Worm (Caenorhabditis elegans) whole organism, mixed stage, embryonic: Measurements from ENCODE around the gene rpl-25.1.

ENCODE experiments used
- M03D4.4 ChIP-seq: sonication (generic microtip); optimal IDR thresholded peaks from 2 replicates; lab custom pipeline; 2017; ENCODE audit warnings: mild to moderate bottlenecking, missing genetic modification characterization, missing compliant biosample characterization
- bed-3 ChIP-seq: fragments of 200-800 bp; sonication (Bioruptor generic); optimal IDR thresholded peaks from 3 replicates; lab custom pipeline; 2018; ENCODE audit warnings: mild to moderate bottlenecking, missing genetic modification characterization, moderate library complexity, missing compliant biosample characterization
- blmp-1 ChIP-seq: fragments of 150-350 bp; optimal IDR thresholded peaks from 2 replicates; lab custom pipeline; 2014; ENCODE audit warnings: missing biosample characterization, missing genetic modification characterization
- ceh-39 ChIP-seq: fragments of 150-350 bp; optimal IDR thresholded peaks from 2 replicates; lab custom pipeline; 2014; ENCODE audit warnings: missing biosample characterization, missing genetic modification characterization
- ceh-43 ChIP-seq: fragments of 200-800 bp; sonication (Bioruptor generic); optimal IDR thresholded peaks from 2 replicates; lab custom pipeline; 2018; ENCODE audit warnings: mild to moderate bottlenecking, missing genetic modification characterization, moderate library complexity, missing compliant biosample characterization
- ces-1 ChIP-seq: fragments of 150-350 bp; optimal IDR thresholded peaks from 2 replicates; lab custom pipeline; 2014; ENCODE audit warnings: missing biosample characterization, missing genetic modification reagents, missing genetic modification characterization
- cnd-1 ChIP-seq: fragments of 200-800 bp; sonication (Bioruptor generic); optimal IDR thresholded peaks from 2 replicates; lab custom pipeline; 2018; ENCODE audit warnings: mild to moderate bottlenecking, missing genetic modification characterization, missing compliant biosample characterization
- drap-1 ChIP-seq: fragments of 200-800 bp; sonication (Bioruptor generic); optimal IDR thresholded peaks from 3 replicates; lab custom pipeline; 2018; ENCODE audit warnings: mild to moderate bottlenecking, missing genetic modification characterization, missing compliant biosample characterization
- elt-1 ChIP-seq: sonication (generic microtip); optimal IDR thresholded peaks from 2 replicates; lab custom pipeline; 2017; ENCODE audit warnings: missing genetic modification characterization, mild to moderate bottlenecking, missing compliant biosample characterization, antibody characterized with exemption, moderate library complexity, borderline replicate concordance; ENCODE audit not compliant: insufficient read depth
- elt-3 ChIP-seq: fragments of 150-350 bp; optimal IDR thresholded peaks from 2 replicates; lab custom pipeline; 2014; ENCODE audit warnings: missing biosample characterization, missing genetic modification characterization
- flh-1 ChIP-seq: fragments of 200-800 bp; sonication (Bioruptor generic); optimal IDR thresholded peaks from 2 replicates; lab custom pipeline; 2018; ENCODE audit warnings: mild to moderate bottlenecking, missing genetic modification characterization, moderate library complexity, missing compliant biosample characterization
- ham-2 ChIP-seq: fragments of 200-800 bp; sonication (Bioruptor generic); optimal IDR thresholded peaks from 2 replicates; lab custom pipeline; 2018; ENCODE audit warnings: mild to moderate bottlenecking, missing genetic modification characterization, missing compliant biosample characterization
- hlh-1 ChIP-seq: fragments of 150-350 bp; optimal IDR thresholded peaks from 2 replicates; lab custom pipeline; 2014; ENCODE audit warnings: missing biosample characterization, missing genetic modification reagents, missing genetic modification characterization
- lsy-2 ChIP-seq: fragments of 150-350 bp; optimal IDR thresholded peaks from 2 replicates; lab custom pipeline; 2014; ENCODE audit warnings: missing biosample characterization, missing genetic modification characterization
- mab-5 ChIP-seq: fragments of 150-350 bp; optimal IDR thresholded peaks from 2 replicates; lab custom pipeline; 2014; ENCODE audit warnings: missing biosample characterization, missing genetic modification characterization
- mep-1 ChIP-seq: fragments of 150-350 bp; optimal IDR thresholded peaks from 2 replicates; lab custom pipeline; 2017; ENCODE audit warnings: missing biosample characterization, missing genetic modification reagents, missing genetic modification characterization, inconsistent platforms
- mls-2 ChIP-seq: sonication (generic microtip); optimal IDR thresholded peaks from 2 replicates; lab custom pipeline; 2016; ENCODE audit warnings: mild to moderate bottlenecking, missing genetic modification characterization, moderate library complexity, missing compliant biosample characterization
- nhr-12 ChIP-seq: fragments of 150-350 bp; optimal IDR thresholded peaks from 2 replicates; lab custom pipeline; 2014; ENCODE audit warnings: missing biosample characterization, missing genetic modification characterization
- nhr-237 ChIP-seq: fragments of 150-350 bp; optimal IDR thresholded peaks from 2 replicates; lab custom pipeline; 2014; ENCODE audit warnings: missing biosample characterization, missing genetic modification characterization
- nhr-28 ChIP-seq: fragments of 150-350 bp; optimal IDR thresholded peaks from 2 replicates; lab custom pipeline; 2014; ENCODE audit warnings: missing biosample characterization, missing genetic modification characterization
- pha-4 ChIP-seq: fragments of 150-350 bp; optimal IDR thresholded peaks from 2 replicates; lab custom pipeline; 2018; ENCODE audit warnings: missing biosample characterization, missing genetic modification reagents, missing genetic modification characterization
- sem-2 ChIP-seq: fragments of 200-800 bp; sonication (Bioruptor generic); optimal IDR thresholded peaks from 2 replicates; lab custom pipeline; 2018; ENCODE audit warnings: mild to moderate bottlenecking, missing genetic modification characterization, missing compliant biosample characterization
- snpc-4 ChIP-seq: fragments of 150-350 bp; optimal IDR thresholded peaks from 2 replicates; lab custom pipeline; 2014; ENCODE audit warnings: missing biosample characterization, missing genetic modification characterization
- sptf-1 ChIP-seq: sonication (generic microtip); optimal IDR thresholded peaks from 2 replicates; lab custom pipeline; 2017; ENCODE audit warnings: mild to moderate bottlenecking, missing genetic modification characterization, moderate library complexity, missing compliant biosample characterization
- tbx-8 ChIP-seq: fragments of 200-800 bp; sonication (Bioruptor generic); optimal IDR thresholded peaks from 2 replicates; lab custom pipeline; 2018; ENCODE audit warnings: mild to moderate bottlenecking, missing genetic modification characterization, moderate library complexity, missing compliant biosample characterization
- unc-120 ChIP-seq: sonication (generic microtip); optimal IDR thresholded peaks from 2 replicates; lab custom pipeline; 2017; ENCODE audit warnings: missing genetic modification characterization, missing compliant biosample characterization; ENCODE audit not compliant: poor library complexity, severe bottlenecking
- unc-62 ChIP-seq: fragments of 150-350 bp; optimal IDR thresholded peaks from 2 replicates; lab custom pipeline; 2014; ENCODE audit warnings: missing biosample characterization, missing genetic modification reagents, missing genetic modification characterization
- zip-8 ChIP-seq: fragments of 150-350 bp; optimal IDR thresholded peaks from 2 replicates; lab custom pipeline; 2014; ENCODE audit warnings: missing biosample characterization, missing genetic modification characterization
- ztf-11 ChIP-seq: fragments of 150-350 bp; optimal IDR thresholded peaks from 2 replicates; lab custom pipeline; 2014; ENCODE audit warnings: missing biosample characterization, missing genetic modification characterization

The rpl-25.1 gene

DNA sequence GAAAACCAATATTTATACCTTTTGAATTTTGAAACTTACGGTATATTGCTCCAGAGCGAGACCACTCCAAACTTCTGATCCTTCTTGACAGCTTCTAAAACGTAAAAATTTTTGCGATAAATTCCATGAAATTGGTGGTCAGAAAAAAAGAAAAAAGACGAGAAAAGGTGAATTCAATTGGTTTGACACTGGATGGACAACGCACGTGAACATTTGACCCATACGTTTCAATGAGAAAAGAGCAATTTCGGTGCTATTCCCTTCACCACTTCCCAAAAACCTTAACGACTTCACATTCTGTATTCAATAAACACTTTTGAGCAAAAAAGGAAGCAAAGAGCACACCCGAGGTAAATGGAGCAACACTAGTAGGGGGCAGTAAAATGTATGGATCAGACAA, 12.4 kb downstream of the rpl-25.1 start, which contains the start of gene acc-3:
Gene acc-3 (minus strand): TSS at position 101 of the 400 bp plus-strand sequence.
- TF ChIP-seq mep-1 (tag; lab: Kevin White, UChicago): no peak
- no peak for TF ChIP-seq sem-2 (GFP tag; lab: Kevin White, UChicago)
- TF ChIP-seq hlh-1 (tag; lab: Kevin White, UChicago): no peak
- no peak for TF ChIP-seq mab-5 (tag; lab: Kevin White, UChicago)
- TF ChIP-seq nhr-28 (tag; lab: Kevin White, UChicago): no peak
- TF ChIP-seq unc-120: no peak
- TF ChIP-seq cnd-1 (tag; lab: Kevin White, UChicago): no peak
- TF ChIP-seq M03D4.4: no peak
- TF ChIP-seq lsy-2: no peak
- no peak for TF ChIP-seq ham-2 (GFP tag; lab: Kevin White, UChicago)
- TF ChIP-seq mls-2 (tag; lab: Kevin White, UChicago): no peak
- no peak for TF ChIP-seq blmp-1 (tag; lab: Kevin White, UChicago)
- TF ChIP-seq ceh-39: no peak
- TF ChIP-seq snpc-4: no peak
- TF ChIP-seq tbx-8 (GFP tag; lab: Kevin White, UChicago): no peak
- no peak for TF ChIP-seq nhr-12 (tag; lab: Kevin White, UChicago)
- TF ChIP-seq drap-1 (GFP tag; lab: Kevin White, UChicago): no peak
- no peak for TF ChIP-seq elt-1
- no peak for TF ChIP-seq unc-62 (GFP tag; lab: Kevin White, UChicago)
- TF ChIP-seq bed-3: no peak

DNA sequence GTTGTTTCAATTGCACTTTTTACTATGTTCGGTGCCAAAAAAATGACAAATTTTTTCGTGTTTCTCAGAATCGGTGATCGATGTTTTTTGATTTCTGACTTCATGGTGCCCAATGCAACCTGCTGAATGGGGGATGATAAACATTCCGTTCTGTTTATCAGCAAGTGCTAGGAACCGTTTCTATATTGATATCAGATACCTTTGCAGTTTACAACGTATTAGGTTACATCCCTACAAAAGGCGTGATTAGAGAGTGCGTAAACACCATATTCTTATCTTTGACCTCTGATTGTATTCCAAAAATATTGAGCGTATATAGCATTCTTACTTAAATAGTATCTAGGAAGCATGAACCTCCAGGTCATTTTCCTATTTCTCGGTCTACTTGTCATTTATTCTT, 17.8 kb downstream of the rpl-25.1 start, which contains the start of gene aman-1:
Gene aman-1 (plus strand): TSS at position 344 of the 400 bp plus-strand sequence.
- TF ChIP-seq blmp-1 (tag; lab: Kevin White, UChicago): no peak
- TF ChIP-seq lsy-2: no peak
- no peak for TF ChIP-seq bed-3
- TF ChIP-seq hlh-1 (tag; lab: Kevin White, UChicago): no peak
- TF ChIP-seq mls-2 (tag; lab: Kevin White, UChicago): no peak
- TF ChIP-seq ces-1 (GFP tag; lab: Kevin White, UChicago): no peak
- no peak for TF ChIP-seq tbx-8 (GFP tag; lab: Kevin White, UChicago)
- TF ChIP-seq elt-3 (tag; lab: Kevin White, UChicago): no peak
- no peak for TF ChIP-seq ztf-11
- TF ChIP-seq, all 35 proteins: peak for 0

DNA sequence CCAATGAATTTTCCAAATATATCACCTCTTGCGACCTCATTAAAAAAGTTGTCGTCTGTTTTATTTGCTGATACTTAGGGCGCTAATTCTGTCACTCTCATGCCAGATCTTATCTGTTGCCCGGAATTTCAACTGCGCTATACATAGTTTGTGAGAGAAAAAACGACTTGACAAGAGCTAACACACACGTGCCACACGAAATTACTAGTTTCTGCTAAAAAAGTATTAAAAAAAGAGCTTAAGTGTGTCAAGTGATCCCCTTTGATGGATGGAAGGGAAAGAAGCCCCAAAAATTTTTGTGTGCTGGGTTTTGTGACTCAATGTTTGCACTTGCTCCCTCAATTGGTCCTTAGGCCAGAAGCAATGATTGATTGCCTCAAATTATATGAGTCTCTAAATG, 25.7 kb downstream of the rpl-25.1 start:
- no peak for TF ChIP-seq unc-120
- no peak for TF ChIP-seq ces-1 (GFP tag; lab: Kevin White, UChicago)

DNA sequence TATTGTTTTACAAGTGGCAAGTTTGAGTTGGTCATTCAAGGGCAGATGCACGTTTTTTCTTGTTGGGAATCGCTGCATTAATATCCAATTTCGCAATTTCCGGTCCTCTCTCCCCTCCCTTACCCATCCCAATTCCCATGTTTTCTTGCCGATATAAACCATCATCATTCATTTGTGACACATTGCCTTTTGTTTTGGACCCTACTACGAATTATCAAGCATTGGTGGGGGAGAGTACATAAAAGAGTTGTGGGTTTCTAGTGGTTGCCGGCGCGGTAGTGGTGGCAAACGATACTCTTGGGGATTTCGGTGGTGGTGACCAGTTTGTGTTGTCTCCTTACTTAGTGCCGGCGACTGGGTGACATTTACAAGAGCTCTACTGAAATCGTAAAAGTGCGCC, 27.3 kb downstream of the rpl-25.1 start:
- no peak for TF ChIP-seq ceh-39
- peak; percentile 26 for TF ChIP-seq cnd-1 (tag; lab: Kevin White, UChicago)
- TF ChIP-seq, all 35 proteins: peak for 1

DNA sequence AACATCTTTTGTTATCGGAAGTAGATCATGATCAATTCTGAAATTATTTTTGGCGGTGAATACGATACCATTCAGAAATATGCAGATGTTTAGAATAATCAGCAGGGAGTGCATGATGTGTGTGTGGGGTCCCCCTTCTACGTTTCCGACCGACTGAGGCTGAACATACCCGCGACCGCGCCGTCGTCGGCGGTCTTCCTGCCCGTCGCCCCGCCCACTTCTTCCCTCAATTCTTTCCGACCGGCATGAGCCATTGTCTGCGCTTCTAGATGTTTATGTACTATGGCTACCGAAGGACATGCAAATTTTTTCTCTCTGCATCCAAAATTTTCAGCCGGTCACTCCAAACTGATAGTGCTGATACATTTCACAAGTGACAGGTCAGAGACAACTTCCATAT, 29.1 kb downstream of the rpl-25.1 start:
- TF ChIP-seq pha-4 (tag; lab: Kevin White, UChicago): no peak
- TF ChIP-seq ceh-43 (GFP tag; lab: Kevin White, UChicago): no peak
- TF ChIP-seq unc-120: no peak
- no peak for TF ChIP-seq unc-62 (GFP tag; lab: Kevin White, UChicago)
- TF ChIP-seq cnd-1 (tag; lab: Kevin White, UChicago): no peak

DNA sequence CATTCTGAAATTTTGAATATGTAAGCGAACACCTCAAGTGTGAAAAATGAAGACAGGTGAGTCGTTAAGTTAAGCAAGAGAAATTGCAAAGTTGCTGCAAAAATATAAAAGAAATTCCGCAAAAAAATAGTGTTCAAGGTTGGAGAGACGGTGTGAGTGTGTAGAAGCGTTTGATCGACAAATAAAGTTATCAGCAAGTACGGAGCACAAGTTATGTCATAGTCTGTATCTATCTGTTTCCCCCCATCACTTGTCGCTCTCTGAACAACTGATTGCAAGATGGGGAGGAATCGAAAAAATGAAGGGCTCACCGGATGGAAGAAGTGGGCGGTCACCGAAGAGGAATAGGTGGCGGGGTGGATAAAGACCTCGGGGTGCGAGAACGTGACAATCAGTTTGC, 34.1 kb downstream of the rpl-25.1 start, which contains the start of gene lon-2:
Gene lon-2 (minus strand): TSS at position 4 of the 400 bp plus-strand sequence.
- TF ChIP-seq tbx-8 (GFP tag; lab: Kevin White, UChicago) (no peak), elt-3 (tag; lab: Kevin White, UChicago) (no peak), nhr-12 (tag; lab: Kevin White, UChicago) (no peak), nhr-28 (tag; lab: Kevin White, UChicago) (no peak), nhr-237 (tag; lab: Kevin White, UChicago) (no peak), zip-8 (tag; lab: Kevin White, UChicago) (no peak), ces-1 (GFP tag; lab: Kevin White, UChicago) (no peak), sptf-1 (tag; lab: Kevin White, UChicago) (no peak), M03D4.4 (no peak), ztf-11 (no peak), drap-1 (GFP tag; lab: Kevin White, UChicago) (no peak), mep-1 (tag; lab: Kevin White, UChicago) (no peak), mls-2 (tag; lab: Kevin White, UChicago) (no peak), lsy-2 (no peak), elt-1 (no peak), flh-1 (GFP tag; lab: Kevin White, UChicago) (no peak), sem-2 (GFP tag; lab: Kevin White, UChicago) (no peak)
